Fruit fly (Drosophila melanogaster) whole organism, embryonic: ENCODE results near the gene CG9630.
A peak's percentile ranks its signal among the peaks of the same experiment; 100 is the strongest.

Source experiments
- CG10267 ChIP-seq: fragments of 200-800 bp; sonication (Bioruptor generic); optimal IDR thresholded peaks from 2 replicates; lab custom pipeline; 2018; ENCODE audit warnings: missing biosample characterization, mild to moderate bottlenecking, missing genetic modification characterization, moderate library complexity
- CG11504 ChIP-seq: fragments of 200-800 bp; sonication (Bioruptor generic); optimal IDR thresholded peaks from 3 replicates; lab custom pipeline; 2019; ENCODE audit warnings: missing biosample characterization, mild to moderate bottlenecking, missing genetic modification characterization, moderate library complexity
- CG12219 ChIP-seq: fragments of 200-800 bp; sonication (Bioruptor generic); optimal IDR thresholded peaks from 3 replicates; lab custom pipeline; 2018; ENCODE audit warnings: missing biosample characterization, mild to moderate bottlenecking, missing genetic modification characterization
- CG14050 ChIP-seq: fragments of 200-800 bp; sonication (Bioruptor generic); IDR thresholded peaks from 3 replicates; pipeline ENCODE4 v1.3.6; 2022; ENCODE audit warnings: missing biosample characterization, missing genetic modification characterization
- CG14441 ChIP-seq: fragments of 200-800 bp; sonication (Bioruptor generic); IDR thresholded peaks from 2 replicates; pipeline ENCODE4 v1.3.6; 2022; ENCODE audit warnings: missing biosample characterization, missing genetic modification characterization
- CG1602 ChIP-seq: fragments of 200-800 bp; sonication (Bioruptor generic); optimal IDR thresholded peaks from 3 replicates; lab custom pipeline; 2016; ENCODE audit warnings: missing biosample characterization, missing genetic modification characterization
- CG16779 ChIP-seq: fragments of 200-800 bp; sonication (Bioruptor generic); IDR thresholded peaks from 2 replicates; pipeline ENCODE4 v1.3.6; 2022; ENCODE audit warnings: missing biosample characterization, missing genetic modification characterization
- CG17385 ChIP-seq: fragments of 200-800 bp; sonication (Bioruptor generic); optimal IDR thresholded peaks from 3 replicates; lab custom pipeline; 2018; ENCODE audit warnings: missing biosample characterization, mild to moderate bottlenecking, missing genetic modification characterization
- CG18476 ChIP-seq: fragments of 200-800 bp; sonication (Bioruptor generic); optimal IDR thresholded peaks from 2 replicates; lab custom pipeline; 2016; ENCODE audit warnings: missing biosample characterization, mild to moderate bottlenecking, missing genetic modification characterization
- CG18619 ChIP-seq: fragments of 200-800 bp; sonication (Bioruptor generic); optimal IDR thresholded peaks from 3 replicates; lab custom pipeline; 2017; ENCODE audit warnings: missing biosample characterization, mild to moderate bottlenecking, missing genetic modification characterization
- CG30020 ChIP-seq: fragments of 200-800 bp; optimal IDR thresholded peaks from 2 replicates; lab custom pipeline; 2019; ENCODE audit warnings: missing biosample characterization, mild to moderate bottlenecking, missing genetic modification characterization, moderate library complexity
- CG31388 ChIP-seq: fragments of 200-800 bp; sonication (Bioruptor generic); optimal IDR thresholded peaks from 2 replicates; lab custom pipeline; 2016; ENCODE audit warnings: missing biosample characterization, missing genetic modification characterization
- CG3163 ChIP-seq: fragments of 200-800 bp; sonication (Bioruptor generic); optimal IDR thresholded peaks from 3 replicates; lab custom pipeline; 2016; ENCODE audit warnings: missing biosample characterization, missing genetic modification characterization
- CG4424 ChIP-seq: fragments of 200-800 bp; sonication (Bioruptor generic); optimal IDR thresholded peaks from 3 replicates; lab custom pipeline; 2016; ENCODE audit warnings: missing biosample characterization, missing genetic modification characterization
- CG7357 ChIP-seq: fragments of 200-800 bp; sonication (Bioruptor generic); IDR thresholded peaks from 3 replicates; pipeline ENCODE4 v1.3.6; 2022; ENCODE audit warnings: missing biosample characterization, missing genetic modification characterization
- CG7786 ChIP-seq: fragments of 200-800 bp; sonication (Bioruptor generic); optimal IDR thresholded peaks from 2 replicates; lab custom pipeline; 2016; ENCODE audit warnings: missing biosample characterization, missing genetic modification characterization
- CG8290 ChIP-seq, 3 experiments: fragments of 200-800 bp; sonication (Bioruptor generic); optimal IDR thresholded peaks; 2 replicates each; lab custom pipeline; 2016 to 2019; ENCODE audit warnings: missing biosample characterization in 3 of 3, missing genetic modification characterization in 3 of 3, mild to moderate bottlenecking in 2 of 3, moderate library complexity in 1 of 3
- CHES-1-like ChIP-seq: fragments of 200-800 bp; sonication (Bioruptor generic); optimal IDR thresholded peaks from 2 replicates; lab custom pipeline; 2016; ENCODE audit warnings: missing biosample characterization, missing genetic modification characterization
- D ChIP-seq, 2 experiments: fragments of 200-800 bp in 1 of 2; fragments of >200 bp in 1 of 2; sonication (Bioruptor generic) in 1 of 2; optimal IDR thresholded peaks; 2 replicates in 1 of 2; 3 replicates in 1 of 2; lab custom pipeline; 2017; ENCODE audit warnings: mild to moderate bottlenecking in 1 of 2, missing biosample characterization in 1 of 2, missing genetic modification characterization in 1 of 2, missing genetic modification reagents in 1 of 2
- D19A ChIP-seq: fragments of 200-800 bp; optimal IDR thresholded peaks from 3 replicates; lab custom pipeline; 2019; ENCODE audit warnings: missing biosample characterization, mild to moderate bottlenecking, missing genetic modification characterization, moderate library complexity
- Doc2 ChIP-seq: fragments of 200-800 bp; sonication (Bioruptor generic); IDR thresholded peaks from 2 replicates; pipeline ENCODE4 v1.3.6; 2022; ENCODE audit warnings: missing biosample characterization, missing genetic modification characterization
- Doc3 ChIP-seq: fragments of 200-800 bp; sonication (Bioruptor generic); IDR thresholded peaks from 3 replicates; pipeline ENCODE4 v1.3.6; 2022; ENCODE audit warnings: missing biosample characterization, missing genetic modification characterization; ENCODE audit not compliant: partially characterized antibody
- H2.0 ChIP-seq: fragments of 200-800 bp; sonication (Bioruptor generic); IDR thresholded peaks from 2 replicates; pipeline ENCODE4 v1.3.6; 2022; ENCODE audit warnings: missing biosample characterization, missing genetic modification characterization
- Lpt ChIP-seq: fragments of >200 bp; optimal IDR thresholded peaks from 2 replicates; lab custom pipeline; 2018; ENCODE audit warnings: missing biosample characterization, missing genetic modification characterization
- MTF-1 ChIP-seq: fragments of 200-800 bp; sonication (Bioruptor generic); optimal IDR thresholded peaks from 2 replicates; lab custom pipeline; 2018; ENCODE audit warnings: missing biosample characterization, mild to moderate bottlenecking, missing genetic modification characterization, borderline replicate concordance
- Mes4 ChIP-seq: fragments of 200-800 bp; sonication (Bioruptor generic); optimal IDR thresholded peaks from 2 replicates; lab custom pipeline; 2016; ENCODE audit warnings: missing biosample characterization, missing genetic modification characterization
- Opbp ChIP-seq: fragments of 200-800 bp; sonication (Bioruptor generic); IDR thresholded peaks from 3 replicates; pipeline ENCODE4 v1.3.6; 2022; ENCODE audit warnings: missing biosample characterization, missing genetic modification characterization; ENCODE audit not compliant: partially characterized antibody
- Optix ChIP-seq: fragments of 200-800 bp; sonication (Bioruptor generic); IDR thresholded peaks from 3 replicates; pipeline ENCODE4 v1.3.6; 2022; ENCODE audit warnings: missing biosample characterization, missing genetic modification characterization
- Rx ChIP-seq: fragments of 200-800 bp; sonication (Bioruptor generic); IDR thresholded peaks from 2 replicates; pipeline ENCODE4 v1.3.6; 2022; ENCODE audit warnings: missing biosample characterization, missing genetic modification characterization
- ab ChIP-seq: fragments of 200-800 bp; sonication (Bioruptor generic); optimal IDR thresholded peaks from 2 replicates; lab custom pipeline; 2016; ENCODE audit warnings: missing biosample characterization, missing genetic modification characterization
- caup ChIP-seq: fragments of 200-800 bp; sonication (Bioruptor generic); optimal IDR thresholded peaks from 3 replicates; lab custom pipeline; 2017; ENCODE audit warnings: missing biosample characterization, mild to moderate bottlenecking, missing genetic modification characterization, moderate library complexity; ENCODE audit not compliant: severe bottlenecking
- cg ChIP-seq: fragments of 200-800 bp; sonication (Bioruptor generic); optimal IDR thresholded peaks from 3 replicates; lab custom pipeline; 2019; ENCODE audit warnings: missing biosample characterization, mild to moderate bottlenecking, missing genetic modification characterization, moderate library complexity
- danr ChIP-seq: fragments of 200-800 bp; sonication (Bioruptor generic); IDR thresholded peaks from 2 replicates; pipeline ENCODE4 v1.3.6; 2022; ENCODE audit warnings: missing biosample characterization, missing genetic modification characterization
- dmrt11E ChIP-seq: fragments of 200-800 bp; sonication (Bioruptor generic); optimal IDR thresholded peaks from 3 replicates; lab custom pipeline; 2018; ENCODE audit warnings: missing biosample characterization, mild to moderate bottlenecking, missing genetic modification characterization, moderate library complexity
- dpn ChIP-seq, 2 experiments: fragments of 200-800 bp; sonication (Bioruptor generic); optimal IDR thresholded peaks; 3 replicates each; lab custom pipeline; 2016; ENCODE audit warnings: missing biosample characterization in 2 of 2, missing genetic modification characterization in 2 of 2
- gfzf ChIP-seq: fragments of 200-800 bp; sonication (Bioruptor generic); optimal IDR thresholded peaks from 2 replicates; lab custom pipeline; 2016; ENCODE audit warnings: missing biosample characterization, mild to moderate bottlenecking, missing genetic modification characterization, moderate library complexity
- ham ChIP-seq: fragments of 200-800 bp; sonication (Bioruptor generic); IDR thresholded peaks from 2 replicates; pipeline ENCODE4 v1.3.6; 2022; ENCODE audit warnings: missing biosample characterization, missing genetic modification characterization
- kah ChIP-seq: fragments of 200-800 bp; sonication (Bioruptor generic); optimal IDR thresholded peaks from 2 replicates; lab custom pipeline; 2018; ENCODE audit warnings: missing biosample characterization, mild to moderate bottlenecking, missing genetic modification characterization
- mirr ChIP-seq: fragments of 200-800 bp; sonication (Bioruptor generic); optimal IDR thresholded peaks from 3 replicates; lab custom pipeline; 2018; ENCODE audit warnings: missing biosample characterization, mild to moderate bottlenecking, missing genetic modification characterization
- odd ChIP-seq: fragments of 200-800 bp; sonication (Bioruptor generic); optimal IDR thresholded peaks from 2 replicates; lab custom pipeline; 2017; ENCODE audit warnings: missing biosample characterization, mild to moderate bottlenecking, missing genetic modification characterization
- phol ChIP-seq: fragments of 200-800 bp; sonication (Bioruptor generic); optimal IDR thresholded peaks from 3 replicates; lab custom pipeline; 2018; ENCODE audit warnings: missing biosample characterization, mild to moderate bottlenecking, missing genetic modification characterization, moderate library complexity
- pita ChIP-seq: fragments of 200-800 bp; sonication (Bioruptor generic); optimal IDR thresholded peaks from 2 replicates; lab custom pipeline; 2017; ENCODE audit warnings: missing biosample characterization, mild to moderate bottlenecking, missing genetic modification characterization
- ro ChIP-seq: fragments of 200-800 bp; sonication (Bioruptor generic); IDR thresholded peaks from 2 replicates; pipeline ENCODE4 v1.3.6; 2022; ENCODE audit warnings: missing biosample characterization, missing genetic modification characterization
- slp2 ChIP-seq: fragments of 200-800 bp; sonication (Bioruptor generic); optimal IDR thresholded peaks from 2 replicates; lab custom pipeline; 2016; ENCODE audit warnings: missing biosample characterization, missing genetic modification characterization
- sob ChIP-seq: fragments of 200-800 bp; sonication (Bioruptor generic); IDR thresholded peaks from 2 replicates; pipeline ENCODE4 v1.3.6; 2022; ENCODE audit warnings: missing biosample characterization, missing genetic modification characterization
- sug ChIP-seq: fragments of 200-800 bp; optimal IDR thresholded peaks from 2 replicates; lab custom pipeline; 2019; ENCODE audit warnings: missing biosample characterization, mild to moderate bottlenecking, missing genetic modification characterization, moderate library complexity
- usp ChIP-seq: fragments of >200 bp; optimal IDR thresholded peaks from 2 replicates; lab custom pipeline; 2017; ENCODE audit warnings: missing biosample characterization, missing genetic modification characterization
- vfl ChIP-seq: fragments of 200-800 bp; sonication (Bioruptor generic); optimal IDR thresholded peaks from 2 replicates; lab custom pipeline; 2016; ENCODE audit warnings: missing biosample characterization, missing genetic modification characterization
- wdn ChIP-seq: fragments of 200-800 bp; sonication (Bioruptor generic); IDR thresholded peaks from 2 replicates; pipeline ENCODE4 v1.3.6; 2022; ENCODE audit warnings: missing biosample characterization, missing genetic modification characterization
- zen2 ChIP-seq: fragments of 200-800 bp; sonication (Bioruptor generic); IDR thresholded peaks from 3 replicates; pipeline ENCODE4 v1.3.6; 2022; ENCODE audit warnings: missing biosample characterization, missing genetic modification characterization; ENCODE audit not compliant: partially characterized antibody
- zfh1 ChIP-seq: fragments of 200-800 bp; sonication (Bioruptor generic); IDR thresholded peaks from 3 replicates; pipeline ENCODE4 v1.3.6; 2022; ENCODE audit warnings: missing biosample characterization, missing genetic modification characterization

Gene CG9630

dm6 chr3R:8233864-8234263 lies 35.8 kb downstream of the CG9630 start (continued):
- TF ChIP-seq CG12219 (GFP tag; lab: Kevin White, UChicago) (peak; percentile 12), CG17385 (GFP tag; lab: Kevin White, UChicago) (no peak), odd (GFP tag; lab: Kevin White, UChicago) (peak; percentile 12), H2.0 (GFP tag; lab: Robert Waterston, UW) (peak; percentile 26; the same call in 1 of the 2 replicates), gfzf (GFP tag; lab: Kevin White, UChicago) (no peak), CG14441 (GFP tag; lab: Robert Waterston, UW) (no peak), CG7786 (GFP tag; lab: Kevin White, UChicago) (peak; percentile 11), caup (GFP tag; lab: Kevin White, UChicago) (no peak), Doc2 (GFP tag; lab: Robert Waterston, UW) (no peak), CG10267 (tag; lab: Kevin White, UChicago) (peak; percentile 7), kah (no peak), CG31388 (GFP tag; lab: Kevin White, UChicago) (no peak), CG18476 (GFP tag; lab: Kevin White, UChicago) (no peak), Opbp (GFP tag; lab: Robert Waterston, UW) (no peak), D19A (tag; lab: Kevin White, UChicago) (peak; percentile 12), zfh1 (peak; percentile 27; the same call in 1 of the 3 replicates), MTF-1 (GFP tag; lab: Kevin White, UChicago) (no peak), CG30020 (tag; lab: Kevin White, UChicago) (no peak), slp2 (no peak), CG7357 (GFP tag; lab: Robert Waterston, UW) (no peak), D (optimal IDR thresholded peaks at IDR 0.05; lab: Kevin White, UChicago) (no peak), D (GFP tag; optimal IDR thresholded peaks at IDR 0.05; lab: Kevin White, UChicago) (peak; percentile 28), vfl (no peak), mirr (GFP tag; lab: Kevin White, UChicago) (no peak), CG3163 (GFP tag; lab: Kevin White, UChicago) (no peak), sob (GFP tag; lab: Robert Waterston, UW) (no peak), cg (GFP tag; lab: Kevin White, UChicago) (no peak), Mes4 (GFP tag; lab: Kevin White, UChicago) (no peak), CHES-1-like (no peak), pita (GFP tag; lab: Kevin White, UChicago) (no peak), sug (tag; lab: Kevin White, UChicago) (no peak), CG14050 (peak; percentile 37; the same call in 1 of the 3 replicates), Lpt (no peak), ham (GFP tag; lab: Robert Waterston, UW) (no peak), zen2 (no peak), usp (GFP tag; lab: Kevin White, UChicago) (no peak), dmrt11E (tag; lab: Kevin White, UChicago) (peak; percentile 41), phol (tag; lab: Kevin White, UChicago) (peak; percentile 43), danr (GFP tag; lab: Robert Waterston, UW) (no peak), CG18619 (GFP tag; lab: Kevin White, UChicago) (no peak), CG8290 (GFP tag; optimal IDR thresholded peaks at IDR 0.05; lab: Kevin White, UChicago) (no peak), CG8290 (tag; optimal IDR thresholded peaks at IDR 0.05; lab: Kevin White, UChicago) (peak in 1 of 2 experiments; percentile 11), CG16779 (no peak), Optix (no peak), Rx (GFP tag; lab: Robert Waterston, UW) (no peak), ab (GFP tag; lab: Kevin White, UChicago) (no peak), Doc3 (GFP tag; lab: Robert Waterston, UW) (no peak), wdn (GFP tag; lab: Robert Waterston, UW) (no peak), dpn (GFP tag; optimal IDR thresholded peaks at IDR 0.05; lab: Kevin White, UChicago) (peak in 1 of 2 experiments; percentile 16), CG4424 (GFP tag; lab: Kevin White, UChicago) (no peak), CG1602 (GFP tag; lab: Kevin White, UChicago) (no peak), CG11504 (tag; lab: Kevin White, UChicago) (peak; percentile 38), ro (GFP tag; lab: Robert Waterston, UW) (no peak)
